Worm (Caenorhabditis elegans) whole organism, mixed stage, embryonic: Measurements from ENCODE around the gene slcr-46.1.

Experiments used
- M03D4.4 ChIP-seq: sonication (generic microtip); optimal IDR thresholded peaks from 2 replicates; lab custom pipeline; 2017; ENCODE audit warnings: mild to moderate bottlenecking, missing genetic modification characterization, missing compliant biosample characterization
- blmp-1 ChIP-seq: fragments of 150-350 bp; optimal IDR thresholded peaks from 2 replicates; lab custom pipeline; 2014; ENCODE audit warnings: missing biosample characterization, missing genetic modification characterization
- elt-1 ChIP-seq: sonication (generic microtip); optimal IDR thresholded peaks from 2 replicates; lab custom pipeline; 2017; ENCODE audit warnings: missing genetic modification characterization, mild to moderate bottlenecking, missing compliant biosample characterization, antibody characterized with exemption, moderate library complexity, borderline replicate concordance; ENCODE audit not compliant: insufficient read depth
- hlh-1 ChIP-seq: fragments of 150-350 bp; optimal IDR thresholded peaks from 2 replicates; lab custom pipeline; 2014; ENCODE audit warnings: missing biosample characterization, missing genetic modification reagents, missing genetic modification characterization
- lsy-2 ChIP-seq: fragments of 150-350 bp; optimal IDR thresholded peaks from 2 replicates; lab custom pipeline; 2014; ENCODE audit warnings: missing biosample characterization, missing genetic modification characterization
- nhr-12 ChIP-seq: fragments of 150-350 bp; optimal IDR thresholded peaks from 2 replicates; lab custom pipeline; 2014; ENCODE audit warnings: missing biosample characterization, missing genetic modification characterization
- nhr-237 ChIP-seq: fragments of 150-350 bp; optimal IDR thresholded peaks from 2 replicates; lab custom pipeline; 2014; ENCODE audit warnings: missing biosample characterization, missing genetic modification characterization
- nhr-76 ChIP-seq: sonication (generic microtip); optimal IDR thresholded peaks from 2 replicates; lab custom pipeline; 2017; ENCODE audit warnings: missing biosample characterization, missing genetic modification characterization
- pha-4 ChIP-seq: fragments of 150-350 bp; optimal IDR thresholded peaks from 2 replicates; lab custom pipeline; 2018; ENCODE audit warnings: missing biosample characterization, missing genetic modification reagents, missing genetic modification characterization
- snpc-4 ChIP-seq: fragments of 150-350 bp; optimal IDR thresholded peaks from 2 replicates; lab custom pipeline; 2014; ENCODE audit warnings: missing biosample characterization, missing genetic modification characterization
- unc-39 ChIP-seq: fragments of 150-350 bp; optimal IDR thresholded peaks from 2 replicates; lab custom pipeline; 2014; ENCODE audit warnings: missing biosample characterization, missing genetic modification characterization
- unc-62 ChIP-seq: fragments of 150-350 bp; optimal IDR thresholded peaks from 2 replicates; lab custom pipeline; 2014; ENCODE audit warnings: missing biosample characterization, missing genetic modification reagents, missing genetic modification characterization
- ztf-11 ChIP-seq: fragments of 150-350 bp; optimal IDR thresholded peaks from 2 replicates; lab custom pipeline; 2014; ENCODE audit warnings: missing biosample characterization, missing genetic modification characterization

DNA sequence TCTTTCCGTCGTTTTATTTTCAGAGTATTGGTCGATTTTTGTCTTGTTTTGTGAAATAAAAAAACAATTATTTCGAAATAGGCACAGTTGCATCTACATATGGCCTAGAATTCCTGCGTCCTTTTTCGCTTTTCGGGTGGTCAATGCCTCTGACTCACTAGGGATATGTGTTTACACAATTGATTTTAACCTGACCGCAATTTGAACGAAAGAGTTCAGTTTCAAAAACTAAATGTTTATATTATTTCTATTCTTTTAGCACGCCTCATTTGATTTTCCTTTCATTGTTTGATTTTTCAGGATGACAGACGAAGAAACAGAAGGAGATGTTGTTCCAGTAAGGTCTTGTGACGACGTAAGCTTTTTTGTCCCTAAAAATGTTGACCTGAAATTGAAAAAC is 35.6 kb downstream of the slcr-46.1 start, which contains the start of gene mfsd-12:
- TF ChIP-seq lsy-2, result no peak
- TF ChIP-seq unc-62 (GFP tag; lab: Kevin White, UChicago), result no peak
- TF ChIP-seq nhr-12 (tag; lab: Kevin White, UChicago), result no peak
- no peak for TF ChIP-seq unc-39 (tag; lab: Kevin White, UChicago)
- no peak for TF ChIP-seq elt-1 (tag; lab: Kevin White, UChicago)
- TF ChIP-seq pha-4, result no peak
- TF ChIP-seq nhr-237 (tag; lab: Kevin White, UChicago), result no peak
- TF ChIP-seq blmp-1 (tag; lab: Kevin White, UChicago), result no peak
- no peak for TF ChIP-seq ztf-11 (tag; lab: Kevin White, UChicago)
- TF ChIP-seq hlh-1 (tag; lab: Kevin White, UChicago), result no peak
- TF ChIP-seq M03D4.4 (tag; lab: Kevin White, UChicago), result no peak
- no peak for TF ChIP-seq snpc-4 (tag; lab: Kevin White, UChicago)
- no peak for TF ChIP-seq nhr-76 (tag; lab: Kevin White, UChicago)
